Worm (Caenorhabditis elegans): ENCODE results near the gene mrps-5.

DNA sequence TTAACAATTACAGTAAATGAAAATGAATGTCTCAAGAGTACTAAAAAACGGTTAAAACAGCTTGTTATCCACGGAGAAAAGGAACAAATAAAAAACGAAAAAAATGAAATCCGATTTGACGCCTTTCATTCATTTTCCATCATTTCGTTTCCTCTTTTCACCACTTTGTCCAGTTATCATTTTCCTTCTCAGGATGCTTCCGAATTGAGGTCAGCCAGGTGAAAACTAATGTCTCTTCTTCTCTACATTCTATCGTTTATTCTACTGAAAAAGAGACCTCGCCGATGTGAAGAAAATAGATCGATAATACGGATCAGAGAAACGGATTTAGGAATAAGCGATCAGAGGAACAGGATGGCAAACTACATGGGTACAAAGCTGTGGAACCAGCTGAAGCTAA is 37.2 kb upstream of the mrps-5 start:
- no peak for TF ChIP-seq dao-5 (tag; optimal IDR thresholded peaks at IDR 0.05)
- TF ChIP-seq him-1 (tag; optimal IDR thresholded peaks at IDR 0.05): no peak
- no peak for TF ChIP-seq W03F9.2 (tag; optimal IDR thresholded peaks at IDR 0.05)

Measured in whole organism, L4/young adult.